Worm (Caenorhabditis elegans) whole organism, mixed stage, embryonic: Measurements from ENCODE around the gene ZK377.15.

Experiments
- M03D4.4 ChIP-seq: sonication (generic microtip); optimal IDR thresholded peaks from 2 replicates; lab custom pipeline; 2017; ENCODE audit warnings: mild to moderate bottlenecking, missing genetic modification characterization, missing compliant biosample characterization
- bed-3 ChIP-seq: fragments of 200-800 bp; sonication (Bioruptor generic); optimal IDR thresholded peaks from 3 replicates; lab custom pipeline; 2018; ENCODE audit warnings: mild to moderate bottlenecking, missing genetic modification characterization, moderate library complexity, missing compliant biosample characterization
- blmp-1 ChIP-seq: fragments of 150-350 bp; optimal IDR thresholded peaks from 2 replicates; lab custom pipeline; 2014; ENCODE audit warnings: missing biosample characterization, missing genetic modification characterization
- ceh-39 ChIP-seq: fragments of 150-350 bp; optimal IDR thresholded peaks from 2 replicates; lab custom pipeline; 2014; ENCODE audit warnings: missing biosample characterization, missing genetic modification characterization
- ceh-83 ChIP-seq: fragments of 200-800 bp; sonication (Bioruptor generic); optimal IDR thresholded peaks from 2 replicates; lab custom pipeline; 2018; ENCODE audit warnings: mild to moderate bottlenecking, missing genetic modification characterization, missing compliant biosample characterization
- ces-1 ChIP-seq: fragments of 150-350 bp; optimal IDR thresholded peaks from 2 replicates; lab custom pipeline; 2014; ENCODE audit warnings: missing biosample characterization, missing genetic modification reagents, missing genetic modification characterization
- cnd-1 ChIP-seq: fragments of 200-800 bp; sonication (Bioruptor generic); optimal IDR thresholded peaks from 2 replicates; lab custom pipeline; 2018; ENCODE audit warnings: mild to moderate bottlenecking, missing genetic modification characterization, missing compliant biosample characterization
- drap-1 ChIP-seq: fragments of 200-800 bp; sonication (Bioruptor generic); optimal IDR thresholded peaks from 3 replicates; lab custom pipeline; 2018; ENCODE audit warnings: mild to moderate bottlenecking, missing genetic modification characterization, missing compliant biosample characterization
- elt-1 ChIP-seq: sonication (generic microtip); optimal IDR thresholded peaks from 2 replicates; lab custom pipeline; 2017; ENCODE audit warnings: missing genetic modification characterization, mild to moderate bottlenecking, missing compliant biosample characterization, antibody characterized with exemption, moderate library complexity, borderline replicate concordance; ENCODE audit not compliant: insufficient read depth
- flh-1 ChIP-seq: fragments of 200-800 bp; sonication (Bioruptor generic); optimal IDR thresholded peaks from 2 replicates; lab custom pipeline; 2018; ENCODE audit warnings: mild to moderate bottlenecking, missing genetic modification characterization, moderate library complexity, missing compliant biosample characterization
- hlh-1 ChIP-seq: fragments of 150-350 bp; optimal IDR thresholded peaks from 2 replicates; lab custom pipeline; 2014; ENCODE audit warnings: missing biosample characterization, missing genetic modification reagents, missing genetic modification characterization
- lin-13 ChIP-seq: fragments of 150-350 bp; optimal IDR thresholded peaks from 2 replicates; lab custom pipeline; 2014; ENCODE audit warnings: missing biosample characterization, missing genetic modification characterization
- lin-32 ChIP-seq: fragments of 200-800 bp; sonication (Bioruptor generic); optimal IDR thresholded peaks from 2 replicates; lab custom pipeline; 2018; ENCODE audit warnings: mild to moderate bottlenecking, missing genetic modification characterization, missing compliant biosample characterization
- mab-5 ChIP-seq: fragments of 150-350 bp; optimal IDR thresholded peaks from 2 replicates; lab custom pipeline; 2014; ENCODE audit warnings: missing biosample characterization, missing genetic modification characterization
- mls-2 ChIP-seq: sonication (generic microtip); optimal IDR thresholded peaks from 2 replicates; lab custom pipeline; 2016; ENCODE audit warnings: mild to moderate bottlenecking, missing genetic modification characterization, moderate library complexity, missing compliant biosample characterization
- nhr-12 ChIP-seq: fragments of 150-350 bp; optimal IDR thresholded peaks from 2 replicates; lab custom pipeline; 2014; ENCODE audit warnings: missing biosample characterization, missing genetic modification characterization
- nhr-2 ChIP-seq: fragments of 150-350 bp; optimal IDR thresholded peaks from 2 replicates; lab custom pipeline; 2014; ENCODE audit warnings: missing biosample characterization, missing genetic modification characterization
- nhr-237 ChIP-seq: fragments of 150-350 bp; optimal IDR thresholded peaks from 2 replicates; lab custom pipeline; 2014; ENCODE audit warnings: missing biosample characterization, missing genetic modification characterization
- nhr-28 ChIP-seq: fragments of 150-350 bp; optimal IDR thresholded peaks from 2 replicates; lab custom pipeline; 2014; ENCODE audit warnings: missing biosample characterization, missing genetic modification characterization
- nhr-76 ChIP-seq: sonication (generic microtip); optimal IDR thresholded peaks from 2 replicates; lab custom pipeline; 2017; ENCODE audit warnings: missing biosample characterization, missing genetic modification characterization
- sem-2 ChIP-seq: fragments of 200-800 bp; sonication (Bioruptor generic); optimal IDR thresholded peaks from 2 replicates; lab custom pipeline; 2018; ENCODE audit warnings: mild to moderate bottlenecking, missing genetic modification characterization, missing compliant biosample characterization
- snpc-4 ChIP-seq: fragments of 150-350 bp; optimal IDR thresholded peaks from 2 replicates; lab custom pipeline; 2014; ENCODE audit warnings: missing biosample characterization, missing genetic modification characterization
- sptf-1 ChIP-seq: sonication (generic microtip); optimal IDR thresholded peaks from 2 replicates; lab custom pipeline; 2017; ENCODE audit warnings: mild to moderate bottlenecking, missing genetic modification characterization, moderate library complexity, missing compliant biosample characterization
- tbx-8 ChIP-seq: fragments of 200-800 bp; sonication (Bioruptor generic); optimal IDR thresholded peaks from 2 replicates; lab custom pipeline; 2018; ENCODE audit warnings: mild to moderate bottlenecking, missing genetic modification characterization, moderate library complexity, missing compliant biosample characterization
- unc-120 ChIP-seq: sonication (generic microtip); optimal IDR thresholded peaks from 2 replicates; lab custom pipeline; 2017; ENCODE audit warnings: missing genetic modification characterization, missing compliant biosample characterization; ENCODE audit not compliant: poor library complexity, severe bottlenecking
- unc-62 ChIP-seq: fragments of 150-350 bp; optimal IDR thresholded peaks from 2 replicates; lab custom pipeline; 2014; ENCODE audit warnings: missing biosample characterization, missing genetic modification reagents, missing genetic modification characterization
- zip-8 ChIP-seq: fragments of 150-350 bp; optimal IDR thresholded peaks from 2 replicates; lab custom pipeline; 2014; ENCODE audit warnings: missing biosample characterization, missing genetic modification characterization
- ztf-11 ChIP-seq: fragments of 150-350 bp; optimal IDR thresholded peaks from 2 replicates; lab custom pipeline; 2014; ENCODE audit warnings: missing biosample characterization, missing genetic modification characterization

Gene ZK377.15

ce11 chrX:3430020-3430419 is 35.7 kb downstream of the ZK377.15 start, which contains the start of gene ZK813.4:
TSS of gene ZK813.4 (minus strand) at chrX:3430120.
- TF ChIP-seq nhr-2 (tag; lab: Kevin White, UChicago) (no peak), sptf-1 (tag; lab: Kevin White, UChicago) (no peak), nhr-237 (tag; lab: Kevin White, UChicago) (no peak), tbx-8 (GFP tag; lab: Kevin White, UChicago) (no peak), snpc-4 (no peak), lin-13 (no peak), blmp-1 (tag; lab: Kevin White, UChicago) (no peak), unc-120 (no peak), ceh-39 (no peak), ces-1 (GFP tag; lab: Kevin White, UChicago) (no peak), cnd-1 (no peak), zip-8 (tag; lab: Kevin White, UChicago) (no peak), bed-3 (GFP tag; lab: Kevin White, UChicago) (no peak), lin-32 (GFP tag; lab: Kevin White, UChicago) (no peak), mab-5 (no peak), mls-2 (tag; lab: Kevin White, UChicago) (no peak), flh-1 (GFP tag; lab: Kevin White, UChicago) (no peak)

ce11 chrX:3429122-3429521 is 36.6 kb downstream of the ZK377.15 start:
- TF ChIP-seq ces-1 (GFP tag; lab: Kevin White, UChicago) (peak; percentile 53), drap-1 (GFP tag; lab: Kevin White, UChicago) (no peak)

ce11 chrX:3424516-3424915 is 41.2 kb downstream of the ZK377.15 start, which contains the start of gene ZK813.6:
TSS of gene ZK813.6 (plus strand) at chrX:3424816.
- TF ChIP-seq blmp-1 (tag; lab: Kevin White, UChicago) (no peak), lin-32 (GFP tag; lab: Kevin White, UChicago) (no peak), ceh-39 (no peak), zip-8 (tag; lab: Kevin White, UChicago) (no peak), nhr-76 (tag; lab: Kevin White, UChicago) (no peak), ztf-11 (tag; lab: Kevin White, UChicago) (no peak), mls-2 (tag; lab: Kevin White, UChicago) (no peak), nhr-237 (tag; lab: Kevin White, UChicago) (no peak), tbx-8 (GFP tag; lab: Kevin White, UChicago) (no peak), ceh-83 (GFP tag; lab: Kevin White, UChicago) (no peak), hlh-1 (tag; lab: Kevin White, UChicago) (no peak), M03D4.4 (tag; lab: Kevin White, UChicago) (no peak), mab-5 (no peak), sem-2 (GFP tag; lab: Kevin White, UChicago) (no peak), bed-3 (GFP tag; lab: Kevin White, UChicago) (no peak), ces-1 (GFP tag; lab: Kevin White, UChicago) (no peak), unc-62 (GFP tag; lab: Kevin White, UChicago) (no peak), sptf-1 (tag; lab: Kevin White, UChicago) (no peak), nhr-12 (tag; lab: Kevin White, UChicago) (no peak)

DNA sequence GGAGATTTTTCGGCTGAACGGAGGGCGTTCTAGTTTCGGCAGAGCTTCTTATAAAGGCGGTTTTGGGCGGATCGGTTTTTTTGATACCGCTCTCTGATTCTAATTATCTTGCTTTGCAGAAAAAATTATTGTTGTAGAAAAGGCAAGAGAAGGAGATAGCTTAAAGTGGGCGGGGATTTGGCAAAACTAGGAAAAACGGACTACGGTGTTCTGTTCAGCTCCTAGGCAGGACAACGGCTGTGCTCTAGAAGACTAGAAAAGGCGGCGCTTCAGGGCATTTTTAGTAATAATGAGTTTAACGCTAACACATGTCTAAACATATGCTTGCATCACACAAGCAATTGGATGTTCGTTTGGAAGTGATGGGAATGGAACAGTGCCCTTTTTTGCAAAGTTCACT is 46.6 kb downstream of the ZK377.15 start, which contains the start of gene C04F6.7:
TSS of gene C04F6.7 (minus strand) at position 101 of the 400 bp plus-strand sequence.
- TF ChIP-seq lin-32 (GFP tag; lab: Kevin White, UChicago), result no peak
- TF ChIP-seq elt-1 (tag; lab: Kevin White, UChicago), result no peak
- TF ChIP-seq snpc-4, result no peak
- no peak for TF ChIP-seq lin-13
- no peak for TF ChIP-seq tbx-8 (GFP tag; lab: Kevin White, UChicago)
- no peak for TF ChIP-seq drap-1 (GFP tag; lab: Kevin White, UChicago)
- TF ChIP-seq bed-3 (GFP tag; lab: Kevin White, UChicago), result no peak
- TF ChIP-seq ces-1 (GFP tag; lab: Kevin White, UChicago), result no peak
- TF ChIP-seq blmp-1 (tag; lab: Kevin White, UChicago), result no peak
- no peak for TF ChIP-seq ztf-11 (tag; lab: Kevin White, UChicago)
- TF ChIP-seq mab-5, result no peak
- TF ChIP-seq unc-120, result no peak
- TF ChIP-seq cnd-1, result no peak

DNA sequence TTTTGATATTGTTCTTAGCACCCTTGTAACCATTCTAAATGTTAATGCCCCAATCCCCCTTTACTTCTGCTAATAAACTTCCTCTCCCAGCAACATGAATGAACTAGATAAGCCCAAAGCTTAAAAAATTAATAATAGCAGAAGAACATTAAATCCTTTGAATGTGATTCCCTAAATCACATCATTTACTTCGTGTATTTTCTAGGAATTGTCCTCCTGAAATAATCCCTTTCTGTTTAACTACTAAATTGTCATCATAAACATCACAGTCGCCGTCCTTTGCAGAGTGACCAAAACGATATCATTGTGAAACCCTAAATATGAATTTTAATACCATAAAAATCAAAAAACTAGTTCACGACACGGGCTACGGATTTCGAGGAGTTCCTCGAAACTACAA is 49.6 kb downstream of the ZK377.15 start:
- TF ChIP-seq mls-2 (tag; lab: Kevin White, UChicago), result no peak
- no peak for TF ChIP-seq blmp-1 (tag; lab: Kevin White, UChicago)
- no peak for TF ChIP-seq lin-13
- no peak for TF ChIP-seq hlh-1 (tag; lab: Kevin White, UChicago)
- TF ChIP-seq nhr-28 (tag; lab: Kevin White, UChicago), result no peak
- no peak for TF ChIP-seq cnd-1
- no peak for TF ChIP-seq bed-3 (GFP tag; lab: Kevin White, UChicago)
- no peak for TF ChIP-seq ceh-39
- TF ChIP-seq flh-1 (GFP tag; lab: Kevin White, UChicago), result no peak
- TF ChIP-seq nhr-12 (tag; lab: Kevin White, UChicago), result no peak
- no peak for TF ChIP-seq unc-120
- no peak for TF ChIP-seq unc-62 (GFP tag; lab: Kevin White, UChicago)
